Fruit fly (Drosophila melanogaster): ENCODE data around the gene CG5516.

DNA sequence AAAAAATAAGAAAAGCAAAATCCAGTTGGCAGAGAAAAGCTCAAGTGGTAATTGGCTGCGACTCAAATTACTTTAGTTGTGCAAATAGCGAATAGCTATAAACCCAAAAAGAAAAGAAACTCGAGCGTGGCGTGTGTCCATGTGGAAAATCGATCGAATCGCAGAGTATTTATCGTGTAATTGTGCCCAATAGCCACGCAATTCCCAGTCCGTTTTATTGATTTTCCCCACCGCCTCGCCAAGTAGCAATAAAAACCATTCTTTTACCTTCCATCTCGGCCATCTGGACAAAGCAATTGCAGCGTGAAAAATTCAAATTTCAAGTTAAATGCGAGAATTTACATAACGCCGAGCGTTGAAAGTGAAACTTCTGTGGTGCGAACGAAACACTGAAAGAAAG, 28.1 kb upstream of the CG5516 start:
- TF ChIP-seq Smox (GFP tag; optimal IDR thresholded peaks at IDR 0.05) (no peak), Hr39 (GFP tag; optimal IDR thresholded peaks at IDR 0.05) (no peak), CG6276 (GFP tag; optimal IDR thresholded peaks at IDR 0.05) (no peak), CG6854 (GFP tag; optimal IDR thresholded peaks at IDR 0.05) (no peak), CG10669 (GFP tag; optimal IDR thresholded peaks at IDR 0.05) (no peak), fd85E (GFP tag; optimal IDR thresholded peaks at IDR 0.05) (no peak), CG31627 (GFP tag; optimal IDR thresholded peaks at IDR 0.05) (no peak), Blimp-1 (GFP tag; optimal IDR thresholded peaks at IDR 0.05) (no peak)

All from whole organism, prepupa.